Worm (Caenorhabditis elegans): ENCODE measurements around the gene T13B5.9.

Gene T13B5.9

ce11 chrII:1127676-1128075 lies 23.4 kb upstream of the T13B5.9 start, which contains the start of gene taf-6.1:
taf-6.1 (plus strand) TSS chrII:1127976.
- TF ChIP-seq sptf-1 (tag; optimal IDR thresholded peaks at IDR 0.05) (no peak), pha-4 (tag; optimal IDR thresholded peaks at IDR 0.05) (no peak), ceh-43 (GFP tag; optimal IDR thresholded peaks at IDR 0.05) (no peak), mab-5 (tag; optimal IDR thresholded peaks at IDR 0.05) (no peak), nhr-12 (tag; optimal IDR thresholded peaks at IDR 0.05) (no peak), elt-3 (tag; optimal IDR thresholded peaks at IDR 0.05) (no peak), flh-1 (GFP tag; optimal IDR thresholded peaks at IDR 0.05) (no peak), lsy-2 (tag; optimal IDR thresholded peaks at IDR 0.05) (no peak), ham-2 (GFP tag; optimal IDR thresholded peaks at IDR 0.05) (no peak), ceh-83 (GFP tag; optimal IDR thresholded peaks at IDR 0.05) (no peak), snpc-4 (tag; optimal IDR thresholded peaks at IDR 0.05) (no peak), mls-2 (tag; optimal IDR thresholded peaks at IDR 0.05) (no peak), elt-1 (tag; optimal IDR thresholded peaks at IDR 0.05; ENCODE audit: borderline replicate concordance, insufficient read depth) (no peak), nhr-2 (tag; optimal IDR thresholded peaks at IDR 0.05) (no peak), ces-1 (GFP tag; optimal IDR thresholded peaks at IDR 0.05) (no peak), sem-2 (GFP tag; optimal IDR thresholded peaks at IDR 0.05) (no peak)

ce11 chrII:1126472-1126871 lies 22.2 kb upstream of the T13B5.9 start:
- TF ChIP-seq lsy-2 (tag; optimal IDR thresholded peaks at IDR 0.05) (no peak), zip-8 (tag; optimal IDR thresholded peaks at IDR 0.05) (no peak), snpc-4 (tag; optimal IDR thresholded peaks at IDR 0.05) (no peak), nhr-28 (tag; optimal IDR thresholded peaks at IDR 0.05) (no peak), sptf-1 (tag; optimal IDR thresholded peaks at IDR 0.05) (no peak), ceh-83 (GFP tag; optimal IDR thresholded peaks at IDR 0.05) (no peak), unc-39 (tag; optimal IDR thresholded peaks at IDR 0.05) (no peak), pha-4 (tag; optimal IDR thresholded peaks at IDR 0.05) (no peak), ztf-11 (tag; optimal IDR thresholded peaks at IDR 0.05) (no peak), elt-1 (tag; optimal IDR thresholded peaks at IDR 0.05; ENCODE audit: borderline replicate concordance, insufficient read depth) (no peak), sem-2 (GFP tag; optimal IDR thresholded peaks at IDR 0.05) (no peak)

DNA sequence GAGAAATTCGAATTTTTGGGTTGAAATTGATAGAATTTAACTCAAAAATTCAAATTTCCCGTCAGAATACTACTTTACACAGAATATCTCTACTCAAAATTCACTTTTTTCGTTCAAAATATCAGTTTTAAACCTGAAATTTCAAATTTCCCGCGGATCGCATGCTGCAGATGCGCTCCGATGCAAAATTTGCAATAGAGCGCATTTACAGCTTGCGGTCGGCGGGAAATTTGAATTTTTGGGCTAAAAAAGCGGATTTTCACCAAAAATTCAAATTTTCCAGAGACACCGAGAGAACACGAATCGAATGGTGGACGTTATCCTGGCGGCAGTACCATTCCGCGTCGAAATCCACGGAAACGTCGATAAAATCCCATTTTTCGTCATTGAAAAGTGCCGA lies 20.4 kb upstream of the T13B5.9 start:
- TF ChIP-seq sem-2 (GFP tag; optimal IDR thresholded peaks at IDR 0.05) (no peak), M03D4.4 (tag; optimal IDR thresholded peaks at IDR 0.05) (no peak), unc-39 (tag; optimal IDR thresholded peaks at IDR 0.05) (no peak), mls-2 (tag; optimal IDR thresholded peaks at IDR 0.05) (no peak), sptf-1 (tag; optimal IDR thresholded peaks at IDR 0.05) (no peak), snpc-4 (tag; optimal IDR thresholded peaks at IDR 0.05) (no peak), elt-1 (tag; optimal IDR thresholded peaks at IDR 0.05; ENCODE audit: borderline replicate concordance, insufficient read depth) (no peak), cnd-1 (tag; optimal IDR thresholded peaks at IDR 0.05) (no peak), drap-1 (GFP tag; optimal IDR thresholded peaks at IDR 0.05) (no peak), unc-62 (GFP tag; optimal IDR thresholded peaks at IDR 0.05) (no peak), ham-2 (GFP tag; optimal IDR thresholded peaks at IDR 0.05) (no peak), ztf-11 (tag; optimal IDR thresholded peaks at IDR 0.05) (no peak), elt-3 (tag; optimal IDR thresholded peaks at IDR 0.05) (no peak), flh-1 (GFP tag; optimal IDR thresholded peaks at IDR 0.05) (no peak), hlh-1 (tag; optimal IDR thresholded peaks at IDR 0.05) (no peak), pha-4 (tag; optimal IDR thresholded peaks at IDR 0.05) (no peak), bed-3 (GFP tag; optimal IDR thresholded peaks at IDR 0.05) (no peak), nhr-2 (tag; optimal IDR thresholded peaks at IDR 0.05) (no peak), nhr-12 (tag; optimal IDR thresholded peaks at IDR 0.05) (no peak), mab-5 (tag; optimal IDR thresholded peaks at IDR 0.05) (no peak)

DNA sequence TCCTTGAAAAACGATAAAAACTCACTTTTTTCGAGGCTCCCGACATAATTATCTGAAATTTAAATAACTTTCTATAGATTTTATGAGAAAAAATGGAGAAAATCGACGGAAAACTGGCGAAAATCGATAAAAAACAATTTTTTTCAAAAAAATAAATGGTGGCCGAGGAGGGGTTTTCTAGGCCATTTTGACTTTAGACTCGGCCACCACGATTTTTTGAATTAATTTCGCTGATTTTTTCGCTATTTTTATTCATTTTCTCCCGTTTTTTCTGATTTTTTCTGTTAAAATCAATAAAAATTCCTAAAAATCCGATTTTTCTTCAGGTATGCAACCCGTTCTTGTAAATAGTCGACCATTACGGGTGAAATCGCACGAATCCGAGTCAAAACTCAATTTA lies 18.9 kb upstream of the T13B5.9 start, which contains the start of the genes sut-1 and eri-3:
sut-1 (minus strand) TSS at position 58 of the 400 bp plus-strand sequence.
eri-3 (plus strand) TSS at position 327 of the 400 bp plus-strand sequence.
- no peak for TF ChIP-seq elt-1 (tag; optimal IDR thresholded peaks at IDR 0.05; ENCODE audit: borderline replicate concordance, insufficient read depth)
- TF ChIP-seq unc-62 (GFP tag; optimal IDR thresholded peaks at IDR 0.05): no peak
- TF ChIP-seq mep-1 (tag; optimal IDR thresholded peaks at IDR 0.05): no peak
- no peak for TF ChIP-seq M03D4.4 (tag; optimal IDR thresholded peaks at IDR 0.05)
- no peak for TF ChIP-seq drap-1 (GFP tag; optimal IDR thresholded peaks at IDR 0.05)
- TF ChIP-seq pha-4 (tag; optimal IDR thresholded peaks at IDR 0.05): no peak
- no peak for TF ChIP-seq nhr-2 (tag; optimal IDR thresholded peaks at IDR 0.05)
- no peak for TF ChIP-seq nhr-76 (tag; optimal IDR thresholded peaks at IDR 0.05)
- TF ChIP-seq nhr-12 (tag; optimal IDR thresholded peaks at IDR 0.05): no peak

DNA sequence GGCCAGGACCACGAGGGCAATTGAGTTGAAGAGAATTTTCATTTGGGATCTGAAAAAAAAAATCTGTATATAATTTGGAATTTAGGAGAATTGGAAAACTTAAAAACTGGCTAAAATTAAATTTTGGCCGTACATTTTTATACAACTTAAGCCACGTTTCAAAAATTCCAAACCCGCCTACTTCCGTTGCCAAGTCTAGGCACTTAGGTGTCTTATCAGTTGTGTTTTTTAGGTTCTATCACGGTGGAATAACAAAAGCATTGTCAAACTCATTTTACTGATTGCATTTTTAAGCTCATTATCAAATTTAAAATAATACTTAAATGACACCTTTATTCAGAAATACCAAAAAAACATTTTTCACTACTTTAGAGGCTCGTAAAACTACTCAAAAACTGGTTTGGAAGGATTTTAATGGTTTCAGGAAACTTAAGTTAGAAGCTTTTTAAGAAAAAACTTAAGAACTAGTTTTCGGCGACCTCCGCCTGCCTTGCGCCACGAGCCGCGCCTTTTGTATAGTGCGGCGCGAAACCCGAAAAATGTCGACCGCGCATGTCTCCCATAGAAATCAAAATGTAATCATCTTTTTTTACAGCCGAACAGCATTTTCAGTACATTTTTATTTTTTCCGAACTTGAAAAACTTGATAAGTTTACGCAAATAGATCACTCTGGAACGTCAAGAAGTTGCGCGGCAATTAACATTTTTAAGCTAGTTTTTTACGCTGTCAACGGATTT lies 13.9 kb upstream of the T13B5.9 start, which contains the start of gene lips-13:
lips-13 (minus strand) TSS at position 51 of the 738 bp plus-strand sequence.
- TF ChIP-seq ham-2 (GFP tag; optimal IDR thresholded peaks at IDR 0.05) (no peak), ces-1 (GFP tag; optimal IDR thresholded peaks at IDR 0.05) (no peak), nhr-237 (tag; optimal IDR thresholded peaks at IDR 0.05) (no peak), sem-2 (GFP tag; optimal IDR thresholded peaks at IDR 0.05) (no peak), drap-1 (GFP tag; optimal IDR thresholded peaks at IDR 0.05) (no peak), M03D4.4 (tag; optimal IDR thresholded peaks at IDR 0.05) (no peak), nhr-2 (tag; optimal IDR thresholded peaks at IDR 0.05) (no peak), elt-3 (tag; optimal IDR thresholded peaks at IDR 0.05) (no peak), bed-3 (GFP tag; optimal IDR thresholded peaks at IDR 0.05) (no peak), nhr-28 (tag; optimal IDR thresholded peaks at IDR 0.05) (no peak), unc-120 (tag; optimal IDR thresholded peaks at IDR 0.05; ENCODE audit: poor library complexity, severe bottlenecking) (no peak), zip-8 (tag; optimal IDR thresholded peaks at IDR 0.05) (no peak)

All from whole organism, mixed stage, embryonic.